Fruit fly (Drosophila melanogaster): ENCODE data around the gene zld.

Gene zld

DNA sequence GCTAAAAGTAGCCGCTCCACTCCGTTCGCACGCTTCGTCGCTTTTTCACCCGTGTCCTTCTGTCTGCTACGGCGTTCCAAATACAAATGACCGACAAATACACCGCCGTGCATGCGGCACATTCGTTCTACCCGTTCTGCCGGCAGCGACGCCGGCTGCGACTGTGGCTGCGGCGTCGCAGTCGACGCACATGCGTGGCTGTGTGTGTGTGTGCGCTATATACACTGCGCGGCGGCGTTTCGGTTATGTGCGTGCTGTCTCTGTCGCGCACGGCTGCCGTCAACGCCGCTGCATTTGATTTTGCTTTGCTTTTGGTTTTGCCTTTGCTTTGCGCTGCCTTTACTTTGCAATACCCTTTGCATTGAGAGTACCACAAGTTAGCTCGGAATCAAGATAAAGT, at the start of gene zld:
Gene zld (minus strand): TSS at position 92 of the 400 bp plus-strand sequence.
- TF ChIP-seq noc (tag; optimal IDR thresholded peaks at IDR 0.05): no peak

DNA sequence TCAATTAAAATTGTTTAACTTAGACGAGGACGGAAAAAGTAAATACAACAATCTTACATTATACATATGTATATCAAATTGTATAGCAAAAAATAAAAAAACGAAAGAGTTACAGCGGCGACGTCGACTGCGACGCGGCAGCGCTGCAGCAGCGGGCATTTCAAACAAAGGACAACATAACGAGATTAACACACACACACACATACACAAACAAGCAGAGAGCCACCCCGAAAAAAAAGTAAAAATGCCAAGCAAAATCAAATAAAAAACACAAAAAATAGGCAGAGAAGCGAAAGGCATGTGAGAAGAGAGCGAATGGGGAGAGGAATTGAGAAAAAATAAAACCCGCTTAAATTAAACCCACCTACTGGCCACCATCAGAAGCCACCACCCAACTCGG, 44.4 kb upstream of the zld start:
- TF ChIP-seq noc (tag; optimal IDR thresholded peaks at IDR 0.05): no peak

DNA sequence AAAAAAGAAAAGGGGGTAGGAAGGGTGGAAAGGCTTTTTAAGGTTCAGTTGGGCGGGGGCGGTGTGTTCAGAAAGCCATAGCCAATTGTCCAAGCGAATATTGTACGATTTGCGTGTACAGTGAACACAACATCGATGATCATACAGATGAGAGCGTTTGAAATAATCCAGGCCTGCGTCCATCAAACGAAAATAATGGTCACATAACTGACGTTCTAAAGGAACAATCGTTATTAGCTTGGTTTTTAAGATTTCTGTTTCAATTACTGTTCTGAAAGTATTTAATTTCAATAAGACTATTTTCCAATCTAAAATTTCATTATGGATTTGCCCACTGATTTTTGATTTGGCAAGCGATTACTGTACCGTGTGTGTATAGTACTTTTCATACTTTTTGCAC, 41.8 kb upstream of the zld start:
- TF ChIP-seq noc (tag; optimal IDR thresholded peaks at IDR 0.05): no peak

DNA sequence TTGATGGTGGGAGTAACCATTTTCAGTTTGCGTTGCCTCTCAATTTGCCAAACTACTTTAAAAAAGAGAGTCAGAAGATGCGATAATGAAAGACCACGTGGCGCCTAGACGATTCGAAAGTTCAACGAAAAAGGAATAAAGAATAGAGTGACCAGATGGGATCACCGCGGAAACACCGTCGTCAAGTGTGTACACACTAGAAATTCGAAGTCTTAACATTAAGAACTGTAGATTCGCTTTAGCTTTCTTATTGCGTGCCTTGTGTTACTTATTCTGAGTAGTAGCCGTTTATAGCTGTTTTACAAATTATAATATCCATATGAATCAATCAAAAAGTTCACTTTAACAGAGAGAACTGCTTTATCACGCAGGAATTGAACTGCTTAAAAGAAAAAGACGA, 40.6 kb upstream of the zld start, which contains the start of gene SkpE:
Gene SkpE (minus strand): TSS at position 101 of the 400 bp plus-strand sequence.
- no peak for TF ChIP-seq noc (tag; optimal IDR thresholded peaks at IDR 0.05)

- TF ChIP-seq noc (tag; optimal IDR thresholded peaks at IDR 0.05): no peak
Measured at dm6 chrX:19818617-19819016, 35.3 kb upstream of the zld start.

DNA sequence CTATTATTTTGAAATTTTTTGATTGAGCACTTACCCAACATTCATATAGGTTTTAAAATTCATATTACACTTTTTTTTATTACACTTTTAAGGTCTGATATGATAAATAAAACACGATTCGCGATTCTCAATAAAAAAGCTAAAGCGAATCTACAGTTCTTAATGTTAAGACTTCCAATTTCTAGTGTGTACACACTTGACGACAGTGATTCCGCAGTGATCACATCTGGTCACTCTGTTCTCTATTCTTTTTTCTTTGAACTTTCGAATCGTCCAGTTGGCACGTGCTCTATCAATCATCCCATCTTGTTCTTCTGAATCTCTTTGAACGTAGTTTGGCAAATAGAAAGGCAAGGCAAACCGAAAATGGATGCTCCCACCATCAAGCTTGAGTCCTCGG, 32.4 kb upstream of the zld start, which contains the start of gene SkpC:
Gene SkpC (plus strand): TSS at position 301 of the 400 bp plus-strand sequence.
- TF ChIP-seq noc (tag; optimal IDR thresholded peaks at IDR 0.05): no peak

DNA sequence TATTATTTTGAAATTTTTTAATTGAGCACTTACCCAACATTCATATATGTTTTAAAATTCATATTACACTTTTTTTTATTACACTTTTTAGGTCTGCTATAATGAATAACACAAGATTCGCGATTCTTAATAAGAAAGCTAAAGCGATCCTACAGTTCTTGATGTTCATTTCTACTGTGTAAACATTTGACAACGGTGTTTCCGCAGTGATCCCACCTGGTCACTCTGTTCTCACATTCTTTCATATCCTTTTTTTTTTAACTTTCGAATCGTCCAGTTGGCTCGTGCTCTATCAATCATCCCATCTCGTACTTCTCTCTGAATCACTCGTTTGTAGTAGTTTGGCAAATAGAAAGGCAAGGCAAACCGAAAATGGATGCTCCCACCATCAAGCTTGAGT, 29.1 kb upstream of the zld start, which contains the start of gene SkpD:
Gene SkpD (plus strand): TSS at position 301 of the 400 bp plus-strand sequence.
- TF ChIP-seq noc (tag; optimal IDR thresholded peaks at IDR 0.05): no peak

DNA sequence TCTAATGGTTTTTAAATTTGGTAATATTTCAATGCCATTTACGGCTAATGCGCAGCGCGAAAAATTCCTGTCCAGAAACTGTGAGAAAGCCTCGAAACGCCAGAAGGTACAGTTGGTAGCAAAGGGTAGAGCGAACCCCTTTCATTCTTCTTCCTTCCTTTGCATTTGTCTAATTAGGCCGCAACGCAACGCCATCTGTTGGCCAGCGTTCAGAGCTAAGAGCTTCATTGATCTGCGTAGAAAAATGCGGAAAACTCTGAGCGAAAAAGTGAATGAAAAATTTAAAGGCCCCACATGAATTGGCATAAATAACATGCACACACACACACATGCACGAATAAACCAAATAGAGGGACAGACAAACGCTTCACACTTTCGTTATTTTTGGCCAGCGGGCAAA, 27.7 kb upstream of the zld start:
- TF ChIP-seq noc (tag; optimal IDR thresholded peaks at IDR 0.05): no peak

dm6 chrX:19806137-19806536, 22.8 kb upstream of the zld start:
- no peak for TF ChIP-seq noc (tag; optimal IDR thresholded peaks at IDR 0.05)

DNA sequence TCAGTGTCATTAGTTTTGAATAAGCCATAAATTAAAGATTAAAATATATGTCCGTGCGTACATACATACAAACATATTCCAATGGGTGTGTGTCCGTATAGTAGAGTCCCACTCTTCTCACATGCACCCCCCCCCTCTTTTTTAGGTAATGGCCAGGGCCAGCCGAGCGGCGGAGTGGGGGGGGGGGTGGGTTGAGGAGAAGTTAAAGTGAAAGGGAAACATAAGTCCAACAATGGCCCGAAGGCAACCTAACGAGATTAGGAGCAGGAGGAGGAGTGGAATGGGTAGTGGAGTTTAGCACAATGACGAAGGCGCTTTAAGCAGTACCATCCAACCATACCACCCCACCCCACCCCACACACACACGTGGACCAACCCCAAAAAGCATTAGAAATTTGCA, 12.5 kb upstream of the zld start:
- no peak for TF ChIP-seq noc (tag; optimal IDR thresholded peaks at IDR 0.05)

dm6 chrX:19792572-19792971, 9.2 kb upstream of the zld start:
- TF ChIP-seq noc (tag; optimal IDR thresholded peaks at IDR 0.05): no peak

DNA sequence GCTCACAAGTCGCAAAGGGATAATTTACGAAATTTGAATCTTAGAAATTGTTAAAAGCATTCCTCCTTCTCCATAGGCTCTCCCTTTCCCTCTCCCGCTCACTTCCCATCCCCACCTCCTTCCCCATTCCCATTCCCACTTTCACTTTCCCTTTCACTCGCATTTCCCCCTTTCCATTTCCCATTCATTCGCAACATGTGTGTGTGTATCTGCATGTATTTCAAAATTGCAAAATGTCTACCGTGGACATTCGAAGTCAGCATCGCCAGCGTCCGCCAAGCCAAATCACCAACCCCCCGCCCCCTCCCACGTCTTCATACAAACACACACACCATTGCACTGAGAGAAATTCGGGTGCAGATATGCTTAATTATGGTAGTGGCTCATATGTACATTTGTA, 8.5 kb upstream of the zld start:
- TF ChIP-seq noc (tag; optimal IDR thresholded peaks at IDR 0.05): no peak

DNA sequence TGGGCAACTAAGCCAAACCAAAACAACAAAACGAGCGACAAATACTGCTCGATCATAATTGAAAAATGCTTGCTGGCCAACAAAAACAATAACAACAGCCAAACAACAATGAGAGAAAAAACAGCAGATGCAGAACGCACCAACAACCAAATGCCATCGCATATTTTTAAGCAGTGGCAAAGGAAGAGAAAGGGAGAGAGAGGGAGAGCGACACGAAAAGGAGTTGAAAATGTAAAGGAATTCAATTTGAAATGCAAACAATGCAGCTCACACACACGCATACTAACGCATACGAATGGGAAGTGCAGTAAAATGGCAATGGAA, 5.2 kb upstream of the zld start:
- no peak for TF ChIP-seq noc (tag; optimal IDR thresholded peaks at IDR 0.05)

DNA sequence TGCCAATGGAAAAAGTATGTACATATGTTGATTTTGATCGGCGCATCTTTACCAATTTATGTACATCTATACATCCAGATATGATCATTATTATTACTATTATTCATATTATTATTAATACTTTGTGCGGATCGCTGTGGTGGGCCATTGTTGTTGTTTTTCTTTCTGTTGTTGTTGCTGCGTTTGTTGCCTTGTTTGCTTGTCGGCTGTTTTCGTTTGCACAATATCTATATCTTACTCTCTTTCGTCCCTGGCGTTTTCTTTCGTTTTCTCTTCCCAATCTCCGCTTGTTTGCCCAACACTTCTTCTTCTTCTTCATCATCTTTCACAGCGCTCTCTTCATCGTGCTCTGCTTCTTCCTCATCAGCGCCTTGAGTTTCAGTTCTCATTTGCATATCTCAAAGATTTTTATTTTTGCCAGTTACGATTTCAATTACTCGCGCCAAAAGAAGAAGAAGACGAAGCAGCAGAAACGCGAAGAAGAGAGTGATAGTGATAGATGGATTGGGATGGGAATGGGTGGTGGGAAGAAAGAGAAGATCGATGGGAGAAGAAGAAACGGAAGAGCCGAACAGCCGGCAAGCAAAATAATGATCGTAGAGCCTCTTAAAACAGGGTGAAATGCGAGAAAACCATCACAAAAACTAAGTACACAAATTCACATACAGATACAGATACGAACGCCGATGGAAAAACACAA, 4.7 kb upstream of the zld start:
- TF ChIP-seq noc (tag; optimal IDR thresholded peaks at IDR 0.05): no peak

- TF ChIP-seq noc (tag; optimal IDR thresholded peaks at IDR 0.05): no peak
Measured at dm6 chrX:19786823-19787222, 3.5 kb upstream of the zld start.

DNA sequence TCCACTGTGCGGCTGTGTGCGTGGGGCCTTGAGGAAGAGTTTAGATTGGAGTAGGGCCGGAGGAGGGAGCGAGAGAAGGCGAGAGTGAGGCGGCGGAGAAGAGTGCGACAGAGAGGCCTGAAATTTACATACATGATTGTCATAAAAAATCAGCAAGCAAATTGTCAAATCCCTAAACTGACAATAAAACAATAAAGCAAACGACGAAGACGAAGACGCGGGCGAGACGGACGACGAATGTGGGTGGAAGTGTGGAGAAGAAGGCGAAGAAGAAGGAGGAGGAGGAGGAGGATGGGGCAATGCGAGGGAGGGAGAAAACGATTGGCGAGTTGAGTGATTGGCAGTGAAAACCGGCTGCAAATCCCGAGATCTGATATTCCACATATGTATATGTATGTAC, 2.1 kb upstream of the zld start:
- no peak for TF ChIP-seq noc (tag; optimal IDR thresholded peaks at IDR 0.05)

dm6 chrX:19784875-19785274, 1.5 kb upstream of the zld start:
- TF ChIP-seq noc (tag; optimal IDR thresholded peaks at IDR 0.05): peak; percentile 40

DNA sequence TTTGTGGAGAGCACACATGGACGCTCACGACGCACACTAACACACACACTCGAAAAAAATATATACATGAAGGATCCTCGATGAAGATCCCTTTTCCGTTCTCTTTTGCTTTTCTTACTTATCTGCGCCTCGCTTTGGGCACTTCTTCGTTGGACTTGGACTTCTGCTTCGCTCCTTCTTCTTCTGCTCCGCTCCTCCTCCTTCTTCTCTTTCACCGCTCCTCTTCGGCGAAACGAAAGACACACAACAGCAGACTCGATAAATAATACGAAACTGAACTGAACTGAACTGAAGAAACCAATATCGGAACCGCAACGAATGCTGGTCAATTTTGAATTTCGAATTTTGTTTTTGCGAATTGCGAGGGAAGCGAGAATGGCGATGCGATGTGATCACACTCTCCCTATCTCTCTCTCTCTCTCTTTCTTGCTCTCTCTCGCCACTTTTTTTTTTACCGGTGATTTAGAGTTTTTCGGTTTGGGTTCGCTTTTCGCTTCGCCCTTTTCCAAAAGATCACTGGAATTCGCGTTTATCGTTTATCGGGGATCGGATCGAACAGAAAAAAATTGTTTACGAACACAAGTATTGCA, 517 bp downstream of the zld start:
- TF ChIP-seq noc (tag; optimal IDR thresholded peaks at IDR 0.05): no peak
